Worm (Caenorhabditis elegans): ENCODE data around the gene F14H12.17.

F14H12.17 gene

DNA sequence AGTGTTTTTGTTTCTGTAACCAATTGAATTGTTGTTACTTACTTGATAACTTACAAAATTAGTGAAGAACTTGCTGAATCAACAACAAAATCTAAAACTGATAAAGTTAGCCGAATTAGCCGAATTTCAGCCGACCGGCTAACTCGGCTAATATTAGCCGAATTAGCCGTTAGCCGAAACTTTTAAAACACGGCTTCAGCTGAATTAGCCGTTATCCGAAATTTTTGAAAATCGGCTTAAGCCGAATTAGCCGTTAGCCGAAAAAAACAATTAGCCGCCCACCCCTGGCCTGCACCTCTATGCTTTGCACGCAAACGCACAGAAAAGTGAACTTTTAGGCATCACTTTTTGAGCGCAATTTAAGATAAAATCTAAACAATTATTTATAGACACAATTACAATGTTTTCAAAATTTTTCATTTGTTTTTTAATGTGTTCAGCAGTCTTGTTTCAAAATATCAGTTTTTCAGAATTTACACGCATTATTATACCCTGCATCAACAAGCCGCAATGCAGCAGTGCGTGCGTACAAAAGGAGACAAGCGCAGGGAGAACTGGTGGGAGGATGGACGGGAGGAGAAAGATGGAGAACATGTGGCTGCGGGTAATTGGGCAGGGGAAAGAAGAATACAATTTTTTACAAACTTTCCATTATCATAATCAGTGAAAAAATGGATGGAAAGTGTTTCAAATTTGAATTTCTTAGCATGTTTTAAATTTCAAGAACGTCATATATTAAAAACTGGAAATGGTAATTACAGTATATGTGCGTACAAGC lies 32.2 kb upstream of the F14H12.17 start (continued):
- peak in 1 of 2 experiments; percentile 67 for TF ChIP-seq unc-62 (GFP tag; optimal IDR thresholded peaks at IDR 0.05 in 1 of 2)
- no peak for TF ChIP-seq unc-62 (tag; optimal IDR thresholded peaks at IDR 0.05)
- TF ChIP-seq skn-1 (tag; optimal IDR thresholded peaks at IDR 0.05), result no peak
- no peak for TF ChIP-seq Y48G9A.11 (GFP tag; IDR thresholded peaks at IDR 0.05)
- peak; percentile 50; the same call in 1 of the 2 replicates for TF ChIP-seq madf-9 (GFP tag; conservative IDR thresholded peaks at IDR 0.05)
- peak; percentile 88 for TF ChIP-seq rbr-2 (tag; optimal IDR thresholded peaks at IDR 0.05)
- TF ChIP-seq dpl-1 (GFP tag; optimal IDR thresholded peaks at IDR 0.05), result peak; percentile 44
- TF ChIP-seq F44E2.7 (GFP tag; IDR thresholded peaks at IDR 0.05), result no peak
- TF ChIP-seq lin-1 (GFP tag; IDR thresholded peaks at IDR 0.05), result no peak; the same call in 1 of the 2 replicates
- peak; percentile 33 to 89 for TF ChIP-seq daf-16 (GFP tag; optimal IDR thresholded peaks at IDR 0.05)
- TF ChIP-seq daf-16 (tag; optimal IDR thresholded peaks at IDR 0.05), result peak; percentile 74
- peak; percentile 69 for TF ChIP-seq nhr-28 (tag; optimal IDR thresholded peaks at IDR 0.05)
- no peak for TF ChIP-seq mdt-29 (GFP tag; IDR thresholded peaks at IDR 0.05)
- no peak for TF ChIP-seq zag-1 (tag; optimal IDR thresholded peaks at IDR 0.05)
- TF ChIP-seq nhr-42 (GFP tag; IDR thresholded peaks at IDR 0.05), result peak; percentile 86
- TF ChIP-seq nhr-48 (tag; optimal IDR thresholded peaks at IDR 0.05), result peak; percentile 58
- TF ChIP-seq dmd-6 (GFP tag; IDR thresholded peaks at IDR 0.05), result peak; percentile 66
- peak; percentile 68; the same call in 1 of the 2 replicates for TF ChIP-seq lin-29 (GFP tag; IDR thresholded peaks at IDR 0.05)
- TF ChIP-seq gei-8 (GFP tag; optimal IDR thresholded peaks at IDR 0.05), result no peak
- TF ChIP-seq ama-1 (optimal IDR thresholded peaks at IDR 0.05), result no peak
- TF ChIP-seq aha-1 (tag), result no peak
- TF ChIP-seq F49E8.2 (tag; optimal IDR thresholded peaks at IDR 0.05; ENCODE audit: borderline replicate concordance), result no peak
- no peak for TF ChIP-seq ZK546.5 (tag; optimal IDR thresholded peaks at IDR 0.05)
- peak; percentile 55; the same call in 1 of the 2 replicates for TF ChIP-seq zfp-3 (GFP tag; conservative IDR thresholded peaks at IDR 0.05)
- TF ChIP-seq D1046.2 (GFP tag; IDR thresholded peaks at IDR 0.05), result no peak
- TF ChIP-seq zip-2 (tag; optimal IDR thresholded peaks at IDR 0.05), result peak; percentile 64
- TF ChIP-seq vab-7 (GFP tag; IDR thresholded peaks at IDR 0.05), result no peak
- no peak for TF ChIP-seq attf-4 (tag; optimal IDR thresholded peaks at IDR 0.05)
- peak; percentile 75 for TF ChIP-seq lin-13 (GFP tag; optimal IDR thresholded peaks at IDR 0.05)

DNA sequence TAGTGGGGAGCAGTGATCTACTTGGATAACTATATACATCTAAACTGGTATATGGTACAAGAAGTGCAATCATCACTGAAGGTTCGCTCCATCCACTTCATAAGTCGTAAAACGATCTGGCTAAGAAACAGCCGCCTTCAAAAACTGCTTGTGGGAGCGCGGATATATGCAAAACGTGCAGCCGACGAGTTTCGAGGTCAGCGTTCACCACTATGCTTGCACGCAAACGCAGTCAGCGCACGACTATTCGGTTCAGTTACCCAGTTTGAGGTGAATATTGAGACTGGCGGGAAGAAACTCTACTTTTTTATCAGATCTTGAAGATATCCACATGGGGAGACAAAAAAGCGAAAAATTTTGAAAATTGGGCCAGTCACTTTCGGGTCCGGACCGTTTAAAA lies 31.4 kb upstream of the F14H12.17 start:
- 0 out of 2 replicates have a peak, but pooled peaks have one; percentile 21 for TF ChIP-seq Y48G9A.11 (GFP tag; IDR thresholded peaks at IDR 0.05)

DNA sequence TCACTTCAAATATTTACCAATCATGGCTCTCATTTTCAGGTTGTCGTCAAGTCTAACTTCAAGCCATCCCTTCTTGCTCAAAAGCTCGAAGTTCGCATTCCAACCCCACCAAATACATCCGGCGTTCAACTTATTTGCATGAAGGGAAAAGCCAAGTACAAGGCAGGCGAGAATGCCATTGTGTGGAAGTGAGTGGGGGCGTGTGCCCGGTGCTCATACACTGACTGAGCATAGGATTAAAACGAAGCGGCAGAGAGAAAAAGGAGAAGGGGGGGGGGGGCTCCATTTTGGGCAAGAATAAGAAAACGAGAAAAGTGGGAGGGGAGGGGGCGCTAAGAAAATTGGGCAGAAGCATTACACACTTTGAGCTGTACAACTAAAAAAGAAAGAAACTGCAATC lies 28.6 kb upstream of the F14H12.17 start:
- TF ChIP-seq F37D6.2 (tag; optimal IDR thresholded peaks at IDR 0.05) (no peak), jun-1 (tag; optimal IDR thresholded peaks at IDR 0.05) (no peak), zfp-3 (GFP tag; conservative IDR thresholded peaks at IDR 0.05) (no peak), nhr-237 (tag; optimal IDR thresholded peaks at IDR 0.05) (no peak), egl-43 (GFP tag; IDR thresholded peaks at IDR 0.05) (no peak; the same call in 1 of the 2 replicates), ceh-32 (tag; optimal IDR thresholded peaks at IDR 0.05; ENCODE audit: poor library complexity) (no peak), F10B5.3 (tag; optimal IDR thresholded peaks at IDR 0.05) (no peak), aha-1 (tag) (peak; percentile 81), hlh-11 (tag; optimal IDR thresholded peaks at IDR 0.05) (no peak), hmg-1.1 (GFP tag; IDR thresholded peaks at IDR 0.05) (0 out of 2 replicates have a peak, but pooled peaks have one; percentile 19)
